Worm (Caenorhabditis elegans) whole organism, L2 larva: Measurements from ENCODE around the gene ttr-44.

Experiments used
- C34F6.9 ChIP-seq: fragments of 150-350 bp; optimal IDR thresholded peaks from 2 replicates; lab custom pipeline; 2014; ENCODE audit warnings: missing biosample characterization, missing genetic modification characterization
- R02D3.7 ChIP-seq: fragments of 150-350 bp; optimal IDR thresholded peaks from 2 replicates; lab custom pipeline; 2014; ENCODE audit warnings: missing biosample characterization, missing genetic modification characterization
- ama-1 ChIP-seq: fragments of 150-350 bp; optimal IDR thresholded peaks from 2 replicates; lab custom pipeline; 2018; ENCODE audit warnings: inconsistent platforms
- lsy-2 ChIP-seq, 2 experiments: fragments of 150-350 bp in 1 of 2; sonication (generic microtip) in 1 of 2; optimal IDR thresholded peaks; 2 replicates each; lab custom pipeline; 2014 to 2017; ENCODE audit warnings: missing biosample characterization in 2 of 2, missing genetic modification characterization in 2 of 2
- mdl-1 ChIP-seq, 2 experiments: fragments of 150-350 bp in 1 of 2; sonication (generic microtip) in 1 of 2; optimal IDR thresholded peaks; 2 replicates each; lab custom pipeline; 2017; ENCODE audit warnings: missing biosample characterization in 2 of 2, missing genetic modification characterization in 2 of 2
- nhr-11 ChIP-seq: fragments of 150-350 bp; optimal IDR thresholded peaks from 2 replicates; lab custom pipeline; 2014; ENCODE audit warnings: missing biosample characterization, missing genetic modification characterization
- nhr-12 ChIP-seq: fragments of 150-350 bp; optimal IDR thresholded peaks from 2 replicates; lab custom pipeline; 2014; ENCODE audit warnings: missing biosample characterization, missing genetic modification characterization
- nhr-237 ChIP-seq: fragments of 150-350 bp; optimal IDR thresholded peaks from 2 replicates; lab custom pipeline; 2014; ENCODE audit warnings: missing biosample characterization, missing genetic modification characterization
- skn-1 ChIP-seq: sonication (generic microtip); optimal IDR thresholded peaks from 2 replicates; lab custom pipeline; 2017; ENCODE audit warnings: missing biosample characterization, missing genetic modification characterization
- unc-39 ChIP-seq: fragments of 150-350 bp; optimal IDR thresholded peaks from 2 replicates; lab custom pipeline; 2014; ENCODE audit warnings: missing biosample characterization, missing genetic modification characterization
- unc-62 ChIP-seq: fragments of 150-350 bp; optimal IDR thresholded peaks from 2 replicates; lab custom pipeline; 2014; ENCODE audit warnings: missing biosample characterization, missing genetic modification reagents, missing genetic modification characterization
- ztf-11 ChIP-seq: sonication (generic microtip); optimal IDR thresholded peaks from 2 replicates; lab custom pipeline; 2017; ENCODE audit warnings: missing biosample characterization, missing genetic modification characterization

ce11 chrV:13485732-13486131, 44.8 kb downstream of the ttr-44 start:
- TF ChIP-seq mdl-1 (tag; optimal IDR thresholded peaks at IDR 0.05; lab: Kevin White, UChicago) (no peak), unc-39 (tag; lab: Kevin White, UChicago) (no peak), nhr-12 (tag; lab: Kevin White, UChicago) (no peak), unc-62 (GFP tag; lab: Kevin White, UChicago) (no peak), nhr-237 (tag; lab: Kevin White, UChicago) (no peak), skn-1 (tag; lab: Kevin White, UChicago) (no peak), ama-1 (no peak), lsy-2 (tag; optimal IDR thresholded peaks at IDR 0.05; lab: Kevin White, UChicago) (no peak), ztf-11 (no peak), nhr-11 (tag; lab: Kevin White, UChicago) (no peak), R02D3.7 (no peak), C34F6.9 (tag; lab: Kevin White, UChicago) (no peak)
